Worm (Caenorhabditis elegans): Measurements from ENCODE around the gene prmt-4.

The prmt-4 gene

DNA sequence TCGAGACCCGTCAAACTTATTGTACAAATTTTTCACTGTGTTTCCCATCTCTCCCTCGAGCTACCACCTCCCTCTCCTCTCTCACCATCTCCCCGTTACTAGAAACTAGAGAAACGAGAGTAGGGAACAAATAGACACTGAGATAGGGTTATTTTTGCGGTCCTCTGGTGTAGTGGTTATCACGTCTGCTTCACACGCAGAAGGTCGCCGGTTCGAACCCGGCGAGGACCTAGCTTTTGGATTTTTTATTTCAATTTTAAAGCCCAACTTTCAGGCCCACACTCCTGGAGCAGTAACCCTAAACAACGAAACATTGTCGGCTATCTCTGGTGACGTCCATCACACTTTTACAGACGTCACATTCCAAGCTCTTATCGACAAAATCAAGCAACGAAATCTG lies 16.9 kb upstream of the prmt-4 start (continued):
- no peak for TF ChIP-seq fkh-10 (GFP tag; optimal IDR thresholded peaks at IDR 0.05)
- TF ChIP-seq lim-6 (tag; optimal IDR thresholded peaks at IDR 0.05) = no peak
- peak; percentile 4 for TF ChIP-seq hlh-8 (tag; optimal IDR thresholded peaks at IDR 0.05)
- TF ChIP-seq unc-3 (GFP tag; conservative IDR thresholded peaks at IDR 0.05) = peak; percentile 69; the same call in 1 of the 2 replicates
- peak; percentile 54 for TF ChIP-seq unc-3 (tag; optimal IDR thresholded peaks at IDR 0.05)
- peak; percentile 37 for TF ChIP-seq nfya-1 (tag; optimal IDR thresholded peaks at IDR 0.05)
- peak; percentile 13 for TF ChIP-seq ceh-22 (tag; optimal IDR thresholded peaks at IDR 0.05)
- peak; percentile 38 for TF ChIP-seq F13H6.1 (tag; optimal IDR thresholded peaks at IDR 0.05)
- TF ChIP-seq ahr-1 (tag; optimal IDR thresholded peaks at IDR 0.05) = peak; percentile 22
- no peak for TF ChIP-seq pros-1 (tag; optimal IDR thresholded peaks at IDR 0.05)
- peak; percentile 55 for TF ChIP-seq ceh-9 (tag; optimal IDR thresholded peaks at IDR 0.05)
- TF ChIP-seq lin-11 (tag; optimal IDR thresholded peaks at IDR 0.05) = peak; percentile 72
- TF ChIP-seq Y22D7AL.16 (tag; optimal IDR thresholded peaks at IDR 0.05) = peak; percentile 34
- no peak for TF ChIP-seq elt-4 (tag; optimal IDR thresholded peaks at IDR 0.05)
- TF ChIP-seq ceh-24 (tag; optimal IDR thresholded peaks at IDR 0.05) = no peak
- TF ChIP-seq ref-2 (tag; optimal IDR thresholded peaks at IDR 0.05) = peak; percentile 66
- peak; percentile 88 for TF ChIP-seq elt-2 (tag; optimal IDR thresholded peaks at IDR 0.05)
- no peak for TF ChIP-seq ceh-45 (GFP tag; IDR thresholded peaks at IDR 0.05)
- TF ChIP-seq hlh-6 (tag; optimal IDR thresholded peaks at IDR 0.05) = peak; percentile 69
- peak; percentile 74 for TF ChIP-seq ceh-34 (tag; optimal IDR thresholded peaks at IDR 0.05)
- peak; percentile 79 for TF ChIP-seq ceh-6 (GFP tag; optimal IDR thresholded peaks at IDR 0.05)
- peak; percentile 51 for TF ChIP-seq nhr-232 (tag; optimal IDR thresholded peaks at IDR 0.05)
- TF ChIP-seq ceh-18 (tag; optimal IDR thresholded peaks at IDR 0.05) = peak; percentile 53
- TF ChIP-seq T23F11.4 (GFP tag; optimal IDR thresholded peaks at IDR 0.05) = peak; percentile 37
- TF ChIP-seq K02D7.2 (tag; optimal IDR thresholded peaks at IDR 0.05) = peak; percentile 57
- TF ChIP-seq nhr-11 (tag; optimal IDR thresholded peaks at IDR 0.05) = no peak
- peak; percentile 67 for TF ChIP-seq che-1 (tag; optimal IDR thresholded peaks at IDR 0.05)
- peak; percentile 61 for TF ChIP-seq dve-1 (tag; optimal IDR thresholded peaks at IDR 0.05)
- peak; percentile 36 for TF ChIP-seq zip-5 (tag; optimal IDR thresholded peaks at IDR 0.05)
- no peak for TF ChIP-seq pag-3 (tag; optimal IDR thresholded peaks at IDR 0.05; ENCODE audit: borderline replicate concordance)
- no peak for TF ChIP-seq ceh-30 (tag; optimal IDR thresholded peaks at IDR 0.05)
- TF ChIP-seq ttx-3 (tag; optimal IDR thresholded peaks at IDR 0.05) = peak; percentile 81
- TF ChIP-seq pqm-1 (tag; optimal IDR thresholded peaks at IDR 0.05) = no peak
- TF ChIP-seq sox-4 (tag; optimal IDR thresholded peaks at IDR 0.05) = peak; percentile 78
- TF ChIP-seq rnt-1 (tag; optimal IDR thresholded peaks at IDR 0.05) = peak; percentile 71
- TF ChIP-seq ztf-16 (tag; optimal IDR thresholded peaks at IDR 0.05) = peak; percentile 64
- peak; percentile 9 for TF ChIP-seq hlh-15 (tag; optimal IDR thresholded peaks at IDR 0.05)
- peak; percentile 60 for TF ChIP-seq syd-9 (tag; optimal IDR thresholded peaks at IDR 0.05)
- TF ChIP-seq ceh-19 (GFP tag; optimal IDR thresholded peaks at IDR 0.05) = peak; percentile 80
- TF ChIP-seq tbx-2 (tag; optimal IDR thresholded peaks at IDR 0.05) = peak; percentile 64
- TF ChIP-seq unc-55 (GFP tag; optimal IDR thresholded peaks at IDR 0.05) = no peak
- peak; percentile 65 for TF ChIP-seq odd-2 (tag; optimal IDR thresholded peaks at IDR 0.05)
- TF ChIP-seq unc-86 (tag; optimal IDR thresholded peaks at IDR 0.05) = peak; percentile 78
- no peak for TF ChIP-seq sdc-2 (tag; optimal IDR thresholded peaks at IDR 0.05)
- peak; percentile 13 for TF ChIP-seq hlh-30 (tag; optimal IDR thresholded peaks at IDR 0.05; ENCODE audit: insufficient read depth)
- TF ChIP-seq gmeb-2 (tag; optimal IDR thresholded peaks at IDR 0.05) = peak; percentile 75
- peak; percentile 35 for TF ChIP-seq K09A11.1 (tag; optimal IDR thresholded peaks at IDR 0.05; ENCODE audit: insufficient read depth)

Data from whole organism, late embryonic.